Worm (Caenorhabditis elegans): ENCODE results near the gene ral-1.

- TF ChIP-seq T22C8.4 (GFP tag; IDR thresholded peaks at IDR 0.05) = no peak
- no peak for TF ChIP-seq ztf-29 (GFP tag; IDR thresholded peaks at IDR 0.05)
- TF ChIP-seq cog-1 (tag; optimal IDR thresholded peaks at IDR 0.05) = no peak
- no peak for TF ChIP-seq flt-1 (GFP tag; IDR thresholded peaks at IDR 0.05)
- no peak for TF ChIP-seq ref-1 (GFP tag; conservative IDR thresholded peaks at IDR 0.05)
- no peak for TF ChIP-seq ztf-23 (GFP tag; IDR thresholded peaks at IDR 0.05)
- TF ChIP-seq med-1 (GFP tag; optimal IDR thresholded peaks at IDR 0.05; ENCODE audit: insufficient read depth) = no peak
Observed at ce11 chrIII:3322317-3323010, 11.4 kb downstream of the ral-1 start, which contains the start of gene phf-15.

Measured in whole organism, midembryonic.